In the genomic region with DNA sequence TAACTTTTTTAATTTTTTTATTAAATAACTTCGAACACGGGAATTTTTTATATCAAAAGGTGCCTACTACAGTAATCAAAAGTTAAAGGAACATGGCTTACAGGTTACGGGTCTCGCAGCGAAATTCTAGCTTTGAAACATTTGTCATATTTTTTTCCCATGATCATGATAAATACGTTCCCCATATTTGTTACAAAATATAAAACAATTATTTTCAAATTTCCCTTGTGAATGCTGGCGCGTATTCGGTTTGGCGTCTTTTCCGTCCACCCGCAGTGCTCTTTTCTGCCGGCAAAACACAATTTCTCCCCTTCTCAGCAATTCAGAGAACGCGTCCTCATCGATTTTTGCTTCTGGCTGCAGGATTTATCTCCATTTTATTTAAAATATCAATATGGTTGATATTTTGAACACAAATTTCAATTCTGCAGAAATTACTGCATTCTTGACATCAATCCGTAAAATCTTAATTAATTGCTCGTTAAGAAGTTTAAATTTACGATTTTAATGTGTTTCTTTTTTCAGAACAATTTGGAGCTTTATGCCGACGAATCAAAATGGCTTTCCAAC, we compare ENCODE assay signal across 7 worm cellular contexts.
TF ChIP-seq lines count a peak whose summit lies in the region.

A gene (plus strand): TSS at position 520 of the 570 bp plus-strand sequence.

TF ChIP-seq in whole organism, L1 larva, 84 proteins besides CTCF, POLR2A, EP300 and RAD21 (continues in another document):
- TF ChIP-seq egl-13 (tag; optimal IDR thresholded peaks at IDR 0.05; lab: Kevin White, UChicago), result no peak
- TF ChIP-seq nhr-237 (tag; optimal IDR thresholded peaks at IDR 0.05; lab: Kevin White, UChicago), result no peak
- no peak for TF ChIP-seq unc-130 (tag; optimal IDR thresholded peaks at IDR 0.05; lab: Kevin White, UChicago)
- no peak for TF ChIP-seq ces-1 (GFP tag; optimal IDR thresholded peaks at IDR 0.05; lab: Kevin White, UChicago)
- peak; percentile 46 for TF ChIP-seq snu-23 (GFP tag; optimal IDR thresholded peaks at IDR 0.05; lab: Kevin White, UChicago)
- TF ChIP-seq mdl-1 (tag; optimal IDR thresholded peaks at IDR 0.05; lab: Kevin White, UChicago), result no peak
- peak; percentile 9 for TF ChIP-seq xbp-1 (tag; optimal IDR thresholded peaks at IDR 0.05; lab: Kevin White, UChicago)
- no peak for TF ChIP-seq ceh-63 (GFP tag; optimal IDR thresholded peaks at IDR 0.05; lab: Kevin White, UChicago)
- no peak for TF ChIP-seq ama-1 (optimal IDR thresholded peaks at IDR 0.05; lab: Kevin White, UChicago)
- TF ChIP-seq grh-1 (GFP tag; IDR thresholded peaks at IDR 0.05; lab: Robert Waterston, UW), result no peak
- TF ChIP-seq pax-3 (tag; optimal IDR thresholded peaks at IDR 0.05; lab: Kevin White, UChicago), result no peak
- TF ChIP-seq tbx-2 (tag; optimal IDR thresholded peaks at IDR 0.05; lab: Kevin White, UChicago), result peak; percentile 4
- no peak for TF ChIP-seq pqm-1 (tag; optimal IDR thresholded peaks at IDR 0.05; lab: Kevin White, UChicago)

TF ChIP-seq in whole organism, L2 larva, 48 proteins besides CTCF, POLR2A, EP300 and RAD21 (continues in another document):
- TF ChIP-seq C34F6.9 (tag; optimal IDR thresholded peaks at IDR 0.05; lab: Kevin White, UChicago) (peak; percentile 68), ZK546.5 (tag; optimal IDR thresholded peaks at IDR 0.05; lab: Kevin White, UChicago) (no peak), Y55F3AM.14 (GFP tag; optimal IDR thresholded peaks at IDR 0.05; lab: Kevin White, UChicago) (no peak), snpc-4 (tag; optimal IDR thresholded peaks at IDR 0.05; lab: Kevin White, UChicago) (peak; percentile 6), sma-3 (GFP tag; optimal IDR thresholded peaks at IDR 0.05; lab: Kevin White, UChicago) (no peak), zag-1 (tag; optimal IDR thresholded peaks at IDR 0.05; lab: Kevin White, UChicago) (peak; percentile 45), nhr-237 (tag; optimal IDR thresholded peaks at IDR 0.05; lab: Kevin White, UChicago) (no peak), lin-11 (tag; optimal IDR thresholded peaks at IDR 0.05; lab: Kevin White, UChicago) (peak; percentile 66), nhr-23 (tag; optimal IDR thresholded peaks at IDR 0.05; lab: Kevin White, UChicago) (no peak), aly-2 (tag; optimal IDR thresholded peaks at IDR 0.05; lab: Kevin White, UChicago) (no peak), unc-39 (tag; optimal IDR thresholded peaks at IDR 0.05; lab: Kevin White, UChicago) (no peak), gmeb-1 (tag; optimal IDR thresholded peaks at IDR 0.05; lab: Kevin White, UChicago) (no peak), fos-1 (tag; optimal IDR thresholded peaks at IDR 0.05; lab: Kevin White, UChicago) (peak; percentile 18)

TF ChIP-seq in whole organism, L3 larva, 47 proteins besides CTCF, POLR2A, EP300 and RAD21 (continues in another document):
- TF ChIP-seq snpc-4 (tag; optimal IDR thresholded peaks at IDR 0.05; lab: Kevin White, UChicago) (no peak), ceh-9 (tag; optimal IDR thresholded peaks at IDR 0.05; lab: Kevin White, UChicago) (no peak), nhr-28 (tag; optimal IDR thresholded peaks at IDR 0.05; lab: Kevin White, UChicago) (no peak), skn-1 (tag; optimal IDR thresholded peaks at IDR 0.05; lab: Kevin White, UChicago) (peak; percentile 13), aly-2 (tag; optimal IDR thresholded peaks at IDR 0.05; lab: Kevin White, UChicago) (no peak), elt-2 (tag; optimal IDR thresholded peaks at IDR 0.05; lab: Kevin White, UChicago) (peak; percentile 18), elt-3 (tag; optimal IDR thresholded peaks at IDR 0.05; lab: Kevin White, UChicago) (no peak), hmg-11 (tag; optimal IDR thresholded peaks at IDR 0.05; lab: Kevin White, UChicago) (peak; percentile 66), tbx-2 (tag; optimal IDR thresholded peaks at IDR 0.05; lab: Kevin White, UChicago) (no peak), unc-39 (tag; optimal IDR thresholded peaks at IDR 0.05; lab: Kevin White, UChicago) (no peak), nhr-76 (tag; optimal IDR thresholded peaks at IDR 0.05; lab: Kevin White, UChicago) (no peak), daf-12 (tag; optimal IDR thresholded peaks at IDR 0.05; lab: Kevin White, UChicago) (no peak), zag-1 (tag; optimal IDR thresholded peaks at IDR 0.05; lab: Kevin White, UChicago) (no peak)

TF ChIP-seq in whole organism, L4 larva, 104 proteins besides CTCF, POLR2A, EP300 and RAD21 (continues in another document):
- TF ChIP-seq lim-7 (GFP tag; IDR thresholded peaks at IDR 0.05; lab: Robert Waterston, UW) (no peak), hlh-11 (tag; optimal IDR thresholded peaks at IDR 0.05; lab: Kevin White, UChicago) (peak; percentile 26), nhr-11 (tag; optimal IDR thresholded peaks at IDR 0.05; lab: Kevin White, UChicago) (peak; percentile 12), rbr-2 (tag; optimal IDR thresholded peaks at IDR 0.05; lab: Kevin White, UChicago) (peak; percentile 57), dmd-6 (GFP tag; IDR thresholded peaks at IDR 0.05; lab: Robert Waterston, UW) (0 out of 2 replicates have a peak, but pooled peaks have one; percentile 16), Y48G9A.11 (GFP tag; IDR thresholded peaks at IDR 0.05; lab: Robert Waterston, UW) (no peak), zag-1 (tag; optimal IDR thresholded peaks at IDR 0.05; lab: Kevin White, UChicago) (no peak), lin-39 (tag; optimal IDR thresholded peaks at IDR 0.05; lab: Kevin White, UChicago) (no peak), ceh-28 (tag; optimal IDR thresholded peaks at IDR 0.05; lab: Kevin White, UChicago) (no peak), unc-130 (GFP tag; optimal IDR thresholded peaks at IDR 0.05; lab: Kevin White, UChicago) (peak; percentile 2), fkh-10 (GFP tag; optimal IDR thresholded peaks at IDR 0.05; lab: Kevin White, UChicago) (peak; percentile 67), nhr-25 (tag; optimal IDR thresholded peaks at IDR 0.05; lab: Kevin White, UChicago; ENCODE audit: borderline replicate concordance, insufficient read depth) (no peak)

TF ChIP-seq in whole organism, late embryonic, 69 proteins besides CTCF, POLR2A, EP300 and RAD21:
- TF ChIP-seq ceh-48 (tag; optimal IDR thresholded peaks at IDR 0.05; lab: Kevin White, UChicago) (peak; percentile 77), tbx-7 (tag; optimal IDR thresholded peaks at IDR 0.05; lab: Kevin White, UChicago) (no peak), unc-42 (tag; optimal IDR thresholded peaks at IDR 0.05; lab: Kevin White, UChicago) (peak; percentile 87), nfya-1 (tag; optimal IDR thresholded peaks at IDR 0.05; lab: Kevin White, UChicago) (peak; percentile 33), ceh-31 (tag; optimal IDR thresholded peaks at IDR 0.05; lab: Kevin White, UChicago) (peak; percentile 38), T23F11.4 (GFP tag; optimal IDR thresholded peaks at IDR 0.05; lab: Kevin White, UChicago) (no peak), unc-86 (tag; optimal IDR thresholded peaks at IDR 0.05; lab: Kevin White, UChicago) (no peak)

TF ChIP-seq in whole organism, mixed stage, embryonic, 35 proteins besides CTCF, POLR2A, EP300 and RAD21 (continues in another document):
- TF ChIP-seq tbx-8 (GFP tag; optimal IDR thresholded peaks at IDR 0.05; lab: Kevin White, UChicago) (no peak), lin-32 (GFP tag; optimal IDR thresholded peaks at IDR 0.05; lab: Kevin White, UChicago) (no peak), snpc-4 (tag; optimal IDR thresholded peaks at IDR 0.05; lab: Kevin White, UChicago) (no peak), elt-1 (tag; optimal IDR thresholded peaks at IDR 0.05; lab: Kevin White, UChicago; ENCODE audit: borderline replicate concordance, insufficient read depth) (no peak), ceh-83 (GFP tag; optimal IDR thresholded peaks at IDR 0.05; lab: Kevin White, UChicago) (peak; percentile 29), ceh-39 (tag; optimal IDR thresholded peaks at IDR 0.05; lab: Kevin White, UChicago) (no peak), lin-13 (tag; optimal IDR thresholded peaks at IDR 0.05; lab: Kevin White, UChicago) (no peak), sptf-1 (tag; optimal IDR thresholded peaks at IDR 0.05; lab: Kevin White, UChicago) (peak; percentile 39), M03D4.4 (tag; optimal IDR thresholded peaks at IDR 0.05; lab: Kevin White, UChicago) (no peak), ztf-11 (tag; optimal IDR thresholded peaks at IDR 0.05; lab: Kevin White, UChicago) (no peak), ham-2 (GFP tag; optimal IDR thresholded peaks at IDR 0.05; lab: Kevin White, UChicago) (no peak), ceh-43 (GFP tag; optimal IDR thresholded peaks at IDR 0.05; lab: Kevin White, UChicago) (no peak), unc-39 (tag; optimal IDR thresholded peaks at IDR 0.05; lab: Kevin White, UChicago) (no peak), mep-1 (tag; optimal IDR thresholded peaks at IDR 0.05; lab: Kevin White, UChicago) (peak; percentile 50), ces-1 (GFP tag; optimal IDR thresholded peaks at IDR 0.05; lab: Kevin White, UChicago) (peak; percentile 88), mls-2 (tag; optimal IDR thresholded peaks at IDR 0.05; lab: Kevin White, UChicago) (no peak), elt-3 (tag; optimal IDR thresholded peaks at IDR 0.05; lab: Kevin White, UChicago) (no peak), nhr-237 (tag; optimal IDR thresholded peaks at IDR 0.05; lab: Kevin White, UChicago) (no peak)

TF ChIP-seq in whole organism, young adult, 124 proteins besides CTCF, POLR2A, EP300 and RAD21 (continues in another document):
- peak in 1 of 3 experiments; percentile 73 for TF ChIP-seq lin-35 (GFP tag; optimal IDR thresholded peaks at IDR 0.05; lab: Kevin White, UChicago)
- no peak for TF ChIP-seq snpc-4 (GFP tag; optimal IDR thresholded peaks at IDR 0.05; lab: Kevin White, UChicago)
- TF ChIP-seq snpc-4 (tag; optimal IDR thresholded peaks at IDR 0.05; lab: Kevin White, UChicago), result peak in 2 of 4 experiments; percentile 20 to 38
- no peak for TF ChIP-seq akir-1 (GFP tag; optimal IDR thresholded peaks at IDR 0.05; lab: Kevin White, UChicago)
- peak; percentile 3 for TF ChIP-seq him-1 (tag; optimal IDR thresholded peaks at IDR 0.05; lab: Kevin White, UChicago)
- TF ChIP-seq egl-18 (GFP tag; IDR thresholded peaks at IDR 0.05; lab: Robert Waterston, UW), result no peak
- TF ChIP-seq lin-54 (GFP tag; optimal IDR thresholded peaks at IDR 0.05; lab: Kevin White, UChicago), result peak; percentile 68
- peak; percentile 82 for TF ChIP-seq xnd-1 (tag; optimal IDR thresholded peaks at IDR 0.05; lab: Kevin White, UChicago)
- TF ChIP-seq madf-3 (GFP tag; IDR thresholded peaks at IDR 0.05; lab: Robert Waterston, UW), result no peak
- 0 out of 2 replicates have a peak, but pooled peaks have one; percentile 17 for TF ChIP-seq rcor-1 (GFP tag; IDR thresholded peaks at IDR 0.05; lab: Robert Waterston, UW)
- peak; percentile 54 for TF ChIP-seq dox-1 (GFP tag; IDR thresholded peaks at IDR 0.05; lab: Robert Waterston, UW)
- TF ChIP-seq lin-26 (GFP tag; IDR thresholded peaks at IDR 0.05; lab: Robert Waterston, UW), result no peak
- TF ChIP-seq ztf-18 (tag; optimal IDR thresholded peaks at IDR 0.05; lab: Kevin White, UChicago), result peak; percentile 89
- TF ChIP-seq zfh-2 (GFP tag; conservative IDR thresholded peaks at IDR 0.05; lab: Robert Waterston, UW), result peak; percentile 61
- TF ChIP-seq snpc-3.4 (tag; optimal IDR thresholded peaks at IDR 0.05; lab: Kevin White, UChicago), result peak; percentile 13
- TF ChIP-seq D2030.7 (GFP tag; IDR thresholded peaks at IDR 0.05; lab: Robert Waterston, UW), result peak; percentile 40; the same call in 1 of the 2 replicates
- TF ChIP-seq repo-1 (tag; optimal IDR thresholded peaks at IDR 0.05; lab: Kevin White, UChicago), result no peak
- no peak for TF ChIP-seq sea-2 (GFP tag; IDR thresholded peaks at IDR 0.05; lab: Robert Waterston, UW)
- TF ChIP-seq die-1 (tag; optimal IDR thresholded peaks at IDR 0.05; lab: Kevin White, UChicago), result no peak
